Fruit fly (Drosophila melanogaster) whole organism, embryonic: Measurements from ENCODE around the gene Rbp6.

ENCODE experiments used
- Awh ChIP-seq: fragments of 200-800 bp; sonication (Bioruptor generic); IDR thresholded peaks from 2 replicates; pipeline ENCODE4, ENCODE4 v1.3.6; 2022; ENCODE audit warnings: missing biosample characterization, missing genetic modification characterization
- Blimp-1 ChIP-seq: fragments of 200-800 bp; sonication (Bioruptor generic); optimal IDR thresholded peaks from 3 replicates; lab custom pipeline; 2018; ENCODE audit warnings: missing biosample characterization, missing genetic modification characterization, mild to moderate bottlenecking, moderate library complexity, missing genetic modification reagents
- CG10209 ChIP-seq: fragments of 200-800 bp; sonication (Bioruptor generic); optimal IDR thresholded peaks from 3 replicates; lab custom pipeline; 2017; ENCODE audit warnings: missing biosample characterization, mild to moderate bottlenecking, missing genetic modification characterization, missing genetic modification reagents
- CG10543 ChIP-seq: fragments of 200-800 bp; sonication (Bioruptor generic); optimal IDR thresholded peaks from 3 replicates; lab custom pipeline; 2017; ENCODE audit warnings: missing biosample characterization, mild to moderate bottlenecking, missing genetic modification characterization, moderate library complexity
- CG10979 ChIP-seq: fragments of 200-800 bp; sonication (Bioruptor generic); optimal IDR thresholded peaks from 2 replicates; lab custom pipeline; 2018; ENCODE audit warnings: missing biosample characterization, mild to moderate bottlenecking, missing genetic modification characterization, moderate library complexity
- CG12236 ChIP-seq: fragments of 200-800 bp; sonication (Bioruptor generic); optimal IDR thresholded peaks from 2 replicates; lab custom pipeline; 2016; ENCODE audit warnings: missing biosample characterization, missing genetic modification characterization
- CG13123 ChIP-seq: fragments of 200-800 bp; sonication (Bioruptor generic); optimal IDR thresholded peaks from 2 replicates; lab custom pipeline; 2016; ENCODE audit warnings: missing biosample characterization, missing genetic modification characterization
- CG15514 ChIP-seq: fragments of 200-800 bp; sonication (Bioruptor generic); optimal IDR thresholded peaks from 3 replicates; lab custom pipeline; 2017; ENCODE audit warnings: missing biosample characterization, missing genetic modification characterization, mild to moderate bottlenecking, moderate library complexity, missing genetic modification reagents
- CG15601 ChIP-seq: fragments of 200-800 bp; sonication (Bioruptor generic); optimal IDR thresholded peaks from 3 replicates; lab custom pipeline; 2019; ENCODE audit warnings: missing biosample characterization, mild to moderate bottlenecking, missing genetic modification characterization, moderate library complexity
- CG1603 ChIP-seq: fragments of 200-800 bp; sonication (Bioruptor generic); optimal IDR thresholded peaks from 2 replicates; lab custom pipeline; 2019; ENCODE audit warnings: missing biosample characterization, mild to moderate bottlenecking, missing genetic modification characterization, moderate library complexity
- CG16815 ChIP-seq: fragments of 200-800 bp; sonication (Bioruptor generic); optimal IDR thresholded peaks from 3 replicates; lab custom pipeline; 2017; ENCODE audit warnings: missing biosample characterization, mild to moderate bottlenecking, missing genetic modification characterization
- CG17186 ChIP-seq: fragments of 200-800 bp; sonication (Bioruptor generic); optimal IDR thresholded peaks from 3 replicates; lab custom pipeline; 2017; ENCODE audit warnings: missing biosample characterization, missing genetic modification reagents, missing genetic modification characterization
- CG17359 ChIP-seq: fragments of 200-800 bp; sonication (Bioruptor generic); optimal IDR thresholded peaks from 3 replicates; lab custom pipeline; 2018; ENCODE audit warnings: missing biosample characterization, mild to moderate bottlenecking, missing genetic modification characterization, moderate library complexity
- CG18619 ChIP-seq: fragments of 200-800 bp; sonication (Bioruptor generic); optimal IDR thresholded peaks from 3 replicates; lab custom pipeline; 2017; ENCODE audit warnings: missing biosample characterization, mild to moderate bottlenecking, missing genetic modification characterization
- CG31365 ChIP-seq: fragments of 200-800 bp; sonication (Bioruptor generic); optimal IDR thresholded peaks from 2 replicates; lab custom pipeline; 2018; ENCODE audit warnings: missing biosample characterization, mild to moderate bottlenecking, missing genetic modification characterization
- CG31441 ChIP-seq: fragments of 200-800 bp; sonication (Bioruptor generic); IDR thresholded peaks from 2 replicates; pipeline ENCODE4 v1.3.6; 2022; ENCODE audit warnings: missing biosample characterization, missing genetic modification characterization
- CG33557 ChIP-seq: fragments of 200-800 bp; sonication (Bioruptor generic); optimal IDR thresholded peaks from 2 replicates; lab custom pipeline; 2019; ENCODE audit warnings: missing biosample characterization, mild to moderate bottlenecking, missing genetic modification characterization, moderate library complexity
- CG34422 ChIP-seq: fragments of 200-800 bp; sonication (Bioruptor generic); IDR thresholded peaks from 3 replicates; pipeline ENCODE4 v1.3.6; 2022; ENCODE audit warnings: missing biosample characterization, missing genetic modification characterization
- CG4854 ChIP-seq: fragments of 200-800 bp; sonication (Bioruptor generic); optimal IDR thresholded peaks from 2 replicates; lab custom pipeline; 2016; ENCODE audit warnings: missing biosample characterization, missing genetic modification characterization, inconsistent platforms
- CG6654 ChIP-seq: fragments of 200-800 bp; sonication (Bioruptor generic); optimal IDR thresholded peaks from 2 replicates; lab custom pipeline; 2017; ENCODE audit warnings: missing biosample characterization, mild to moderate bottlenecking, missing genetic modification characterization
- CG6791 ChIP-seq: fragments of 200-800 bp; sonication (Bioruptor generic); IDR thresholded peaks from 3 replicates; pipeline ENCODE4 v1.3.6; 2022; ENCODE audit warnings: missing biosample characterization, missing genetic modification characterization; ENCODE audit not compliant: partially characterized antibody
- CG7963 ChIP-seq: fragments of 200-800 bp; sonication (Bioruptor generic); IDR thresholded peaks from 3 replicates; pipeline ENCODE4 v1.3.6; 2022; ENCODE audit warnings: missing biosample characterization, missing genetic modification characterization; ENCODE audit not compliant: partially characterized antibody
- CG8765 ChIP-seq: fragments of 200-800 bp; sonication (Bioruptor generic); IDR thresholded peaks from 2 replicates; pipeline ENCODE4 v1.3.6; 2022; ENCODE audit warnings: missing biosample characterization, missing genetic modification characterization
- CG9797 ChIP-seq: fragments of 200-800 bp; sonication (Bioruptor generic); optimal IDR thresholded peaks from 3 replicates; lab custom pipeline; 2018; ENCODE audit warnings: missing biosample characterization, mild to moderate bottlenecking, missing genetic modification characterization
- Dp ChIP-seq: fragments of 200-800 bp; sonication (Bioruptor generic); optimal IDR thresholded peaks from 2 replicates; lab custom pipeline; 2018; ENCODE audit warnings: missing biosample characterization, mild to moderate bottlenecking, missing genetic modification characterization, moderate library complexity
- E2f1 ChIP-seq: fragments of 200-800 bp; sonication (Bioruptor generic); IDR thresholded peaks from 2 replicates; pipeline ENCODE4 v1.3.6; 2022; ENCODE audit warnings: missing biosample characterization, missing genetic modification characterization
- E2f2 ChIP-seq: fragments of 200-800 bp; sonication (Bioruptor generic); IDR thresholded peaks from 2 replicates; pipeline ENCODE4 v1.3.6; 2022; ENCODE audit warnings: missing biosample characterization, missing genetic modification characterization
- Gug ChIP-seq: fragments of 200-800 bp; sonication (Bioruptor generic); IDR thresholded peaks from 4 replicates; pipeline ENCODE4 v1.3.6; 2022; ENCODE audit warnings: missing biosample characterization, missing genetic modification characterization
- H15 ChIP-seq: fragments of 200-800 bp; sonication (Bioruptor generic); IDR thresholded peaks from 3 replicates; pipeline ENCODE4 v1.3.6; 2022; ENCODE audit warnings: missing biosample characterization, missing genetic modification characterization
- HLH54F ChIP-seq: fragments of 200-800 bp; sonication (Bioruptor generic); optimal IDR thresholded peaks from 3 replicates; lab custom pipeline; 2016; ENCODE audit warnings: missing biosample characterization, missing genetic modification characterization
- MBD-R2 ChIP-seq: fragments of 200-800 bp; sonication (Bioruptor generic); IDR thresholded peaks from 2 replicates; pipeline ENCODE4 v1.3.6; 2022; ENCODE audit warnings: missing biosample characterization, missing genetic modification characterization
- Med ChIP-seq: fragments of 200-800 bp; sonication (Bioruptor generic); peaks from one replicate; lab custom pipeline; 2016; ENCODE audit warnings: missing biosample characterization, missing genetic modification characterization, mild to moderate bottlenecking, inconsistent platforms, moderate library complexity
- NfI ChIP-seq: fragments of 200-800 bp; sonication (Bioruptor generic); optimal IDR thresholded peaks from 3 replicates; lab custom pipeline; 2018; ENCODE audit warnings: missing biosample characterization, mild to moderate bottlenecking, missing genetic modification characterization, moderate library complexity
- Opbp ChIP-seq: fragments of 200-800 bp; sonication (Bioruptor generic); IDR thresholded peaks from 3 replicates; pipeline ENCODE4 v1.3.6; 2022; ENCODE audit warnings: missing biosample characterization, missing genetic modification characterization; ENCODE audit not compliant: partially characterized antibody
- Rfx ChIP-seq: fragments of 200-800 bp; sonication (Bioruptor generic); IDR thresholded peaks from 2 replicates; pipeline ENCODE4 v1.3.6; 2022; ENCODE audit warnings: missing biosample characterization, missing genetic modification characterization
- YL-1 ChIP-seq: fragments of 200-800 bp; sonication (Bioruptor generic); optimal IDR thresholded peaks from 3 replicates; lab custom pipeline; 2017; ENCODE audit warnings: missing biosample characterization, mild to moderate bottlenecking, missing genetic modification characterization
- cato ChIP-seq: fragments of 200-800 bp; sonication (Bioruptor generic); optimal IDR thresholded peaks from 2 replicates; lab custom pipeline; 2016; ENCODE audit warnings: missing biosample characterization, missing genetic modification characterization, borderline replicate concordance
- eyg ChIP-seq: fragments of 200-800 bp; sonication (Bioruptor generic); optimal IDR thresholded peaks from 3 replicates; lab custom pipeline; 2016; ENCODE audit warnings: missing biosample characterization, missing genetic modification characterization
- gfzf ChIP-seq: fragments of 200-800 bp; sonication (Bioruptor generic); optimal IDR thresholded peaks from 2 replicates; lab custom pipeline; 2016; ENCODE audit warnings: missing biosample characterization, mild to moderate bottlenecking, missing genetic modification characterization, moderate library complexity
- nerfin-2 ChIP-seq: fragments of 200-800 bp; sonication (Bioruptor generic); IDR thresholded peaks from 2 replicates; pipeline ENCODE4 v1.3.6; 2022; ENCODE audit warnings: missing biosample characterization, missing genetic modification characterization; ENCODE audit not compliant: partially characterized antibody
- pita ChIP-seq: fragments of 200-800 bp; sonication (Bioruptor generic); optimal IDR thresholded peaks from 2 replicates; lab custom pipeline; 2017; ENCODE audit warnings: missing biosample characterization, mild to moderate bottlenecking, missing genetic modification characterization
- seq ChIP-seq: fragments of 200-800 bp; sonication (Bioruptor generic); IDR thresholded peaks from 2 replicates; pipeline ENCODE4 v1.3.6; 2022; ENCODE audit warnings: missing biosample characterization, missing genetic modification characterization
- sna ChIP-seq: fragments of 200-800 bp; sonication (Bioruptor generic); IDR thresholded peaks from 2 replicates; pipeline ENCODE4 v1.3.6; 2022; ENCODE audit warnings: missing biosample characterization, missing genetic modification characterization; ENCODE audit not compliant: partially characterized antibody
- sqz ChIP-seq: fragments of 200-800 bp; sonication (Bioruptor generic); optimal IDR thresholded peaks from 3 replicates; lab custom pipeline; 2018; ENCODE audit warnings: missing biosample characterization, mild to moderate bottlenecking, missing genetic modification characterization
- stwl ChIP-seq: fragments of 200-800 bp; sonication (Bioruptor generic); optimal IDR thresholded peaks from 3 replicates; lab custom pipeline; 2018; ENCODE audit warnings: missing biosample characterization, mild to moderate bottlenecking, missing genetic modification characterization, moderate library complexity
- tgo ChIP-seq: fragments of 200-800 bp; sonication (Bioruptor generic); IDR thresholded peaks from 3 replicates; pipeline ENCODE4 v1.3.6; 2022; ENCODE audit warnings: missing biosample characterization, missing genetic modification characterization
- toy ChIP-seq: fragments of 200-800 bp; sonication (Bioruptor generic); IDR thresholded peaks from 2 replicates; pipeline ENCODE4 v1.3.6; 2022; ENCODE audit warnings: missing biosample characterization, missing genetic modification characterization
- zen ChIP-seq: fragments of 200-800 bp; sonication (Bioruptor generic); optimal IDR thresholded peaks from 3 replicates; lab custom pipeline; 2018; ENCODE audit warnings: missing biosample characterization, mild to moderate bottlenecking, missing genetic modification characterization, moderate library complexity

Gene Rbp6

dm6 chr3L:17051472-17051871 is 186.5 kb downstream of the Rbp6 start (continued):
- TF ChIP-seq CG17359 (tag; lab: Kevin White, UChicago) = no peak
- TF ChIP-seq Awh (GFP tag; lab: Robert Waterston, UW) = no peak
- no peak for TF ChIP-seq CG18619 (GFP tag; lab: Kevin White, UChicago)
- TF ChIP-seq CG10543 (GFP tag; lab: Kevin White, UChicago) = peak; percentile 1
- TF ChIP-seq CG6654 (GFP tag; lab: Kevin White, UChicago) = no peak
- TF ChIP-seq HLH54F = no peak
- peak; percentile 49 for TF ChIP-seq CG15601 (tag; lab: Kevin White, UChicago)
- TF ChIP-seq toy (GFP tag; lab: Robert Waterston, UW) = no peak
- no peak for TF ChIP-seq CG31441
- no peak for TF ChIP-seq CG13123 (GFP tag; lab: Kevin White, UChicago)
- 0 out of 2 replicates have a peak, but pooled peaks have one; percentile 10 for TF ChIP-seq sna (GFP tag; lab: Robert Waterston, UW)
- TF ChIP-seq CG33557 (GFP tag; lab: Kevin White, UChicago) = no peak
- no peak for TF ChIP-seq CG15514 (GFP tag; lab: Kevin White, UChicago)
- TF ChIP-seq tgo (GFP tag; lab: Robert Waterston, UW) = no peak
- TF ChIP-seq Blimp-1 (GFP tag; lab: Kevin White, UChicago) = no peak
- TF ChIP-seq NfI (GFP tag; lab: Kevin White, UChicago) = no peak
- TF ChIP-seq YL-1 (GFP tag; lab: Kevin White, UChicago) = peak; percentile 7
- TF ChIP-seq CG1603 (tag; lab: Kevin White, UChicago) = no peak
- TF ChIP-seq sqz = no peak
- no peak for TF ChIP-seq E2f1 (GFP tag; lab: Robert Waterston, UW)
- TF ChIP-seq H15 = no peak
- 0 out of 3 replicates have a peak, but pooled peaks have one; percentile 1 for TF ChIP-seq Opbp (GFP tag; lab: Robert Waterston, UW)
- no peak for TF ChIP-seq CG16815 (GFP tag; lab: Kevin White, UChicago)
- no peak for TF ChIP-seq nerfin-2
- no peak for TF ChIP-seq pita (GFP tag; lab: Kevin White, UChicago)
- TF ChIP-seq CG4854 = no peak
- no peak for TF ChIP-seq CG10209 (GFP tag; lab: Kevin White, UChicago)
- no peak for TF ChIP-seq seq (GFP tag; lab: Robert Waterston, UW)
- TF ChIP-seq eyg (GFP tag; lab: Kevin White, UChicago) = no peak
- no peak for TF ChIP-seq CG17186 (GFP tag; lab: Kevin White, UChicago)
- TF ChIP-seq, all 482 proteins: peak for 11

- TF ChIP-seq Gug (GFP tag; lab: Robert Waterston, UW) = no peak
- peak; percentile 58; the same call in 1 of the 2 replicates for TF ChIP-seq MBD-R2
- no peak for TF ChIP-seq cato (GFP tag; lab: Kevin White, UChicago)
- TF ChIP-seq Rfx (GFP tag; lab: Robert Waterston, UW) = peak; percentile 37; the same call in 1 of the 2 replicates
- TF ChIP-seq CG8765 (GFP tag; lab: Robert Waterston, UW) = no peak
- TF ChIP-seq CG12236 (GFP tag; lab: Kevin White, UChicago) = no peak
- TF ChIP-seq E2f2 = peak; percentile 91
- peak; percentile 10 for TF ChIP-seq stwl (tag; lab: Kevin White, UChicago)
- peak; percentile 95 for TF ChIP-seq CG31365
- TF ChIP-seq CG10979 = no peak
- peak; percentile 63 for TF ChIP-seq CG9797
- peak; percentile 64 for TF ChIP-seq gfzf (GFP tag; lab: Kevin White, UChicago)
- TF ChIP-seq zen (tag; lab: Kevin White, UChicago) = peak; percentile 27
- 0 out of 2 replicates have a peak, but pooled peaks have one; percentile 14 for TF ChIP-seq sna (GFP tag; lab: Robert Waterston, UW)
- no peak for TF ChIP-seq CG7963 (GFP tag; lab: Robert Waterston, UW)
- peak; percentile 84 for TF ChIP-seq Dp (GFP tag; lab: Kevin White, UChicago)
- no peak for TF ChIP-seq CG6791
- TF ChIP-seq CG1603 (tag; lab: Kevin White, UChicago) = peak; percentile 12
- peak; percentile 49 for TF ChIP-seq Med
- peak; percentile 39; the same call in 1 of the 3 replicates for TF ChIP-seq CG34422 (GFP tag; lab: Robert Waterston, UW)
Measured at dm6 chr3L:17050661-17051452, 187.2 kb downstream of the Rbp6 start.
